Worm (Caenorhabditis elegans): ENCODE results near the gene gldi-11.

DNA sequence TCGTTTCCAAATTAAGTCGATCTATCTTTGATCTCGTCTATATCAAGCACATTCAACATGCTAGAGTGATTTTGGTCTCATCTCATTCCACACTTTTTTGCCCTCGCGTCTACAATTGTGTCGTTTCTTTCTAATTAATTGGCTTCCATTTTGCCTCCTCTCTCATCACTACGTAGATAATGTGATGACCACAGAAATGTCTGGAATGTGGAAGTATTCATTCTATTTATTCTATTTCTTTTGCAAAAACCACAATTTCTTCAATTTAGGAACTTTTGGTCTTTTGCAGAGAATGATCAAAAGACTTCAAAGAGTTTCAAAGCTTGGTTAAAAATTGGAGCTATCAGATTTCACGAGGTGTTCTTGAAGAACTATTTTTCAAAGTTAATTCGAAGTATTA, 30.0 kb downstream of the gldi-11 start:
- TF ChIP-seq elt-1 (tag; optimal IDR thresholded peaks at IDR 0.05; ENCODE audit: borderline replicate concordance, insufficient read depth): no peak
- TF ChIP-seq tbx-8 (GFP tag; optimal IDR thresholded peaks at IDR 0.05): no peak
- no peak for TF ChIP-seq mab-5 (tag; optimal IDR thresholded peaks at IDR 0.05)
- no peak for TF ChIP-seq blmp-1 (tag; optimal IDR thresholded peaks at IDR 0.05)
- TF ChIP-seq nhr-237 (tag; optimal IDR thresholded peaks at IDR 0.05): no peak
- TF ChIP-seq cnd-1 (tag; optimal IDR thresholded peaks at IDR 0.05): no peak

Data from whole organism, mixed stage, embryonic.